Worm (Caenorhabditis elegans): ENCODE data around the gene str-165.
A peak's percentile ranks its signal among the peaks of the same experiment; 100 is the strongest.

The str-165 gene

ce11 chrV:13882192-13882591 is 51.3 kb downstream of the str-165 start:
- TF ChIP-seq D2030.7 (GFP tag; IDR thresholded peaks at IDR 0.05) (peak; percentile 24; the same call in 1 of the 2 replicates), F33H1.4 (GFP tag; IDR thresholded peaks at IDR 0.05) (peak; percentile 73)
